Fruit fly (Drosophila melanogaster): ENCODE results near the gene CG13014.

CG13014 gene

DNA sequence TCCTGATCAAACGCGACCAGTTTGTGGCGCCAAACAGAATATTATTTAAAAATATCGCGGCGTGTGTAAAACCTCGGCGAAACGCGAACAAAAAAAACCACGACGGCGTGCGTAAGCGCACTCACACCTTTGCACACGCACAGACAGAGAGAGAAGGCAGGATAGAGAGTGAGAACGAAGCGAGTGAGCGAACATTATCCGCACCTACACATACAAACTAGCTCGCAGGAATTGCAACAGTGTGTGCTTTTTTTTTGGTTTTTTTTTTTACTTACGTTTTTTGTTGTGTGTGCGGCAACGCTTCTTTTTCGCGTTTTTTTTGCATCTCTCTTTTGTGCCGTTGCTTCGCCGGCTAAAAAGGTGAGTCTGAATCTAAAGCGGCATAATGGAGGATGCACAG lies 12.1 kb downstream of the CG13014 start (continued):
- TF ChIP-seq zen2 (GFP tag; IDR thresholded peaks at IDR 0.05; ENCODE audit: partially characterized antibody) (peak; percentile 24; the same call in 1 of the 3 replicates), CG14050 (GFP tag; IDR thresholded peaks at IDR 0.05) (no peak), CG1603 (tag; optimal IDR thresholded peaks at IDR 0.05) (no peak), Awh (GFP tag; IDR thresholded peaks at IDR 0.05) (no peak), bowl (GFP tag; IDR thresholded peaks at IDR 0.05) (no peak), vnd (GFP tag; IDR thresholded peaks at IDR 0.05; ENCODE audit: partially characterized antibody) (no peak), CG14965 (GFP tag; optimal IDR thresholded peaks at IDR 0.05; ENCODE audit: borderline replicate concordance) (no peak), cg (GFP tag; optimal IDR thresholded peaks at IDR 0.05) (peak; percentile 74), ato (GFP tag; IDR thresholded peaks at IDR 0.05; ENCODE audit: partially characterized antibody) (no peak), Pdp1 (GFP tag; optimal IDR thresholded peaks at IDR 0.05) (peak in 1 of 2 experiments; percentile 61), CG10462 (GFP tag; optimal IDR thresholded peaks at IDR 0.05) (no peak), CG5245 (GFP tag; optimal IDR thresholded peaks at IDR 0.05) (no peak), Scr (GFP tag; IDR thresholded peaks at IDR 0.05; ENCODE audit: partially characterized antibody) (no peak), CG5180 (GFP tag; optimal IDR thresholded peaks at IDR 0.05) (no peak), Hr3 (GFP tag; optimal IDR thresholded peaks at IDR 0.05) (no peak), tap (tag; optimal IDR thresholded peaks at IDR 0.05) (no peak), sna (GFP tag; IDR thresholded peaks at IDR 0.05; ENCODE audit: partially characterized antibody) (no peak), pfk (GFP tag; optimal IDR thresholded peaks at IDR 0.05) (no peak), jing (GFP tag; optimal IDR thresholded peaks at IDR 0.05) (no peak), aop (GFP tag; IDR thresholded peaks at IDR 0.05) (no peak), dan (GFP tag; IDR thresholded peaks at IDR 0.05) (no peak), MBD-R2 (GFP tag; IDR thresholded peaks at IDR 0.05) (no peak), CG4360 (GFP tag; IDR thresholded peaks at IDR 0.05) (no peak), ttk (GFP tag; IDR thresholded peaks at IDR 0.05) (no peak), Atf6 (GFP tag; IDR thresholded peaks at IDR 0.05) (no peak), CG7786 (GFP tag; optimal IDR thresholded peaks at IDR 0.05) (no peak), CG10267 (tag; optimal IDR thresholded peaks at IDR 0.05) (no peak), CG16779 (GFP tag; IDR thresholded peaks at IDR 0.05) (no peak), ems (GFP tag; optimal IDR thresholded peaks at IDR 0.05) (no peak), CG18476 (GFP tag; optimal IDR thresholded peaks at IDR 0.05) (no peak), CG14860 (GFP tag; IDR thresholded peaks at IDR 0.05; ENCODE audit: partially characterized antibody) (no peak), CG32772 (GFP tag; IDR thresholded peaks at IDR 0.05) (peak; percentile 63), chinmo (GFP tag; IDR thresholded peaks at IDR 0.05; ENCODE audit: partially characterized antibody) (peak; percentile 68; the same call in 1 of the 4 replicates), CG11696 (GFP tag; IDR thresholded peaks at IDR 0.05) (no peak), slp2 (GFP tag; optimal IDR thresholded peaks at IDR 0.05) (no peak), bsh (GFP tag; optimal IDR thresholded peaks at IDR 0.05) (peak in 1 of 2 experiments; percentile 98), BtbVII (GFP tag; optimal IDR thresholded peaks at IDR 0.05) (no peak), CG7556 (GFP tag; optimal IDR thresholded peaks at IDR 0.05) (no peak), CG2199 (GFP tag; IDR thresholded peaks at IDR 0.05) (no peak), dimm (GFP tag; IDR thresholded peaks at IDR 0.05) (no peak), sd (tag; optimal IDR thresholded peaks at IDR 0.05) (no peak), wor (GFP tag; IDR thresholded peaks at IDR 0.05) (no peak), D19A (tag; optimal IDR thresholded peaks at IDR 0.05) (no peak), Dek (tag; optimal IDR thresholded peaks at IDR 0.05) (no peak), Mes4 (GFP tag; optimal IDR thresholded peaks at IDR 0.05) (no peak), Nf-YB (GFP tag; optimal IDR thresholded peaks at IDR 0.05) (no peak), CG7963 (GFP tag; IDR thresholded peaks at IDR 0.05; ENCODE audit: partially characterized antibody) (no peak), fd102C (GFP tag; optimal IDR thresholded peaks at IDR 0.05) (no peak), repo (GFP tag; optimal IDR thresholded peaks at IDR 0.05) (no peak), CG7357 (GFP tag; IDR thresholded peaks at IDR 0.05) (no peak), CG10959 (GFP tag; IDR thresholded peaks at IDR 0.05) (no peak)

Data from whole organism, embryonic.